Fruit fly (Drosophila melanogaster) whole organism, pupa: ENCODE results near the gene Mis12.

Experiments used
- CG12605 ChIP-seq: fragments of 200-800 bp; sonication (Bioruptor generic); IDR thresholded peaks from 2 replicates; pipeline ENCODE4 v1.3.6; 2022; ENCODE audit warnings: missing biosample characterization, missing genetic modification characterization
- CG13204 ChIP-seq: fragments of 200-800 bp; sonication (Bioruptor generic); optimal IDR thresholded peaks from 2 replicates; lab custom pipeline; 2018; ENCODE audit warnings: missing biosample characterization, mild to moderate bottlenecking, missing genetic modification characterization, moderate library complexity
- CG17806 ChIP-seq: fragments of 200-800 bp; sonication (Bioruptor generic); optimal IDR thresholded peaks from 2 replicates; lab custom pipeline; 2018; ENCODE audit warnings: missing biosample characterization, mild to moderate bottlenecking, missing genetic modification characterization, moderate library complexity
- CG32121 ChIP-seq: fragments of 200-800 bp; sonication (Bioruptor generic); IDR thresholded peaks from 2 replicates; pipeline ENCODE4 v1.3.6; 2022; ENCODE audit warnings: missing biosample characterization, missing genetic modification characterization
- CG34367 ChIP-seq: fragments of 200-800 bp; sonication (Bioruptor generic); optimal IDR thresholded peaks from 2 replicates; lab custom pipeline; 2018; ENCODE audit warnings: missing biosample characterization, mild to moderate bottlenecking, missing genetic modification characterization
- EcR ChIP-seq: fragments of 200-800 bp; sonication (Bioruptor generic); optimal IDR thresholded peaks from 3 replicates; lab custom pipeline; 2019; ENCODE audit warnings: missing biosample characterization, missing genetic modification characterization, mild to moderate bottlenecking, moderate library complexity, missing genetic modification reagents
- Ets98B ChIP-seq: fragments of 200-800 bp; sonication (Bioruptor generic); IDR thresholded peaks from 2 replicates; pipeline ENCODE4 v1.3.6; 2022; ENCODE audit warnings: missing biosample characterization, missing genetic modification characterization
- Pif1A ChIP-seq: fragments of 200-800 bp; sonication (Bioruptor generic); optimal IDR thresholded peaks from 3 replicates; lab custom pipeline; 2016; ENCODE audit warnings: missing biosample characterization, missing genetic modification characterization
- Snoo ChIP-seq: fragments of 200-800 bp; sonication (Bioruptor generic); optimal IDR thresholded peaks from 3 replicates; lab custom pipeline; 2017; ENCODE audit warnings: missing biosample characterization, mild to moderate bottlenecking, missing genetic modification characterization, inconsistent platforms

DNA sequence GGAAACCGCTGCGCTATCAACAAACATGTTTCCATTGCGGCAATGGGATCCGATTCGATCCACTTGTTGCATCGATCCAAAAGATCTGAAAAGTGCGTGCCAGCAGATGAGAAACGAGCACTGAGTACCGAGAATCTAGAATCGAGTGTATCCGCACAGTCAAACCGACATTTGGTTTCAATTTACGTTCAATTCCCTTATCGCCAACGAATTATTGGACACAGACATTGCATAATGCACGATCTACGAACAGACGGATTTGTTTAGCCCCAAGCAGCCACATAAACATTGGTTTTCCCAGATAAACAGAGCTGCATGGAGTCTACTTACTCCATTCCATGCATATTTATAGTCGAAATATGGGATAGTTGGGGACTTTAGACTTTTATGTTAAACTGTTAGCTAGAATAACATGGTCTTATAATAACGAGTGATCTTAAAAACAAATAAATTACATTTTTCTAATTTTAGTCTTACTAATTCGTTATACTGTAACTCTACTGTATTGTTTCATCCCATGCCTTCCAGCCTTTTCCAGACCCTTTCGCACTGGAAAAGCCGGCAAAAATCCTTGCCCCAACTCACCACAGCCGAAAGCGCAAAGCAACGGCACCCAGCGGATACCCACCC, 10.0 kb upstream of the Mis12 start:
- TF ChIP-seq Snoo (tag; lab: Kevin White, UChicago), result no peak
- TF ChIP-seq Ets98B, result no peak
- TF ChIP-seq EcR, result no peak
- no peak for TF ChIP-seq CG12605 (GFP tag; lab: Robert Waterston, UW)
- TF ChIP-seq CG17806 (tag; lab: Kevin White, UChicago), result no peak
- no peak for TF ChIP-seq Pif1A (GFP tag; lab: Kevin White, UChicago)
- no peak for TF ChIP-seq CG34367 (tag; lab: Kevin White, UChicago)
- TF ChIP-seq CG13204, result no peak
- TF ChIP-seq CG32121 (GFP tag; lab: Robert Waterston, UW), result no peak
